Fruit fly (Drosophila melanogaster): ENCODE data around the gene bond.

The bond gene

dm6 chr3R:22536504-22537423 is 13.7 kb upstream of the bond start (continued):
- TF ChIP-seq sens-2 (GFP tag; IDR thresholded peaks at IDR 0.05) (0 out of 2 replicates have a peak, but pooled peaks have one; percentile 28), Max (GFP tag; optimal IDR thresholded peaks at IDR 0.05) (no peak), CG6791 (GFP tag; IDR thresholded peaks at IDR 0.05; ENCODE audit: partially characterized antibody) (no peak), MBD-R2 (GFP tag; IDR thresholded peaks at IDR 0.05) (no peak), inv (GFP tag; IDR thresholded peaks at IDR 0.05; ENCODE audit: partially characterized antibody) (no peak), Elba2 (GFP tag; optimal IDR thresholded peaks at IDR 0.05) (no peak), Six4 (GFP tag; optimal IDR thresholded peaks at IDR 0.05) (no peak), CG6689 (GFP tag; IDR thresholded peaks at IDR 0.05) (peak; percentile 67), cad (GFP tag; optimal IDR thresholded peaks at IDR 0.05) (no peak), fd102C (GFP tag; optimal IDR thresholded peaks at IDR 0.05) (no peak), CG4617 (GFP tag; optimal IDR thresholded peaks at IDR 0.05; ENCODE audit: borderline replicate concordance) (no peak), CG15073 (GFP tag; optimal IDR thresholded peaks at IDR 0.05) (no peak), wek (GFP tag; optimal IDR thresholded peaks at IDR 0.05) (no peak), Ets97D (GFP tag; optimal IDR thresholded peaks at IDR 0.05) (no peak), Hr3 (GFP tag; optimal IDR thresholded peaks at IDR 0.05) (no peak), CG16813 (GFP tag; IDR thresholded peaks at IDR 0.05; ENCODE audit: partially characterized antibody) (no peak), dan (GFP tag; IDR thresholded peaks at IDR 0.05) (no peak), sqz (GFP tag; optimal IDR thresholded peaks at IDR 0.05) (peak; percentile 10), CG30431 (GFP tag; optimal IDR thresholded peaks at IDR 0.05) (no peak), NK7.1 (GFP tag; optimal IDR thresholded peaks at IDR 0.05) (no peak), CG15269 (tag; optimal IDR thresholded peaks at IDR 0.05) (peak; percentile 79), gsb (GFP tag; IDR thresholded peaks at IDR 0.05) (no peak), CG17912 (GFP tag; optimal IDR thresholded peaks at IDR 0.05) (no peak), sd (tag; optimal IDR thresholded peaks at IDR 0.05) (peak; percentile 86), CG33213 (GFP tag; optimal IDR thresholded peaks at IDR 0.05) (no peak), ato (GFP tag; IDR thresholded peaks at IDR 0.05; ENCODE audit: partially characterized antibody) (no peak), CG14441 (GFP tag; IDR thresholded peaks at IDR 0.05) (0 out of 2 replicates have a peak, but pooled peaks have one; percentile 59), ttk (GFP tag; IDR thresholded peaks at IDR 0.05) (0 out of 2 replicates have a peak, but pooled peaks have one; percentile 26), CTCF (GFP tag; optimal IDR thresholded peaks at IDR 0.05) (no peak), CG7745 (tag; optimal IDR thresholded peaks at IDR 0.05) (no peak), gcm (GFP tag; optimal IDR thresholded peaks at IDR 0.05) (peak; percentile 22), CG13775 (GFP tag; optimal IDR thresholded peaks at IDR 0.05) (peak; percentile 40), Xbp1 (GFP tag; optimal IDR thresholded peaks at IDR 0.05) (peak; percentile 44), Kr (GFP tag; optimal IDR thresholded peaks at IDR 0.05) (no peak), ac (GFP tag; optimal IDR thresholded peaks at IDR 0.05) (no peak), CG18476 (GFP tag; optimal IDR thresholded peaks at IDR 0.05) (no peak), en (GFP tag; optimal IDR thresholded peaks at IDR 0.05) (no peak), CG1603 (tag; optimal IDR thresholded peaks at IDR 0.05) (peak; percentile 4), Dek (tag; optimal IDR thresholded peaks at IDR 0.05) (peak; percentile 9), CG13123 (GFP tag; optimal IDR thresholded peaks at IDR 0.05) (no peak), CG15514 (GFP tag; optimal IDR thresholded peaks at IDR 0.05) (no peak), sima (GFP tag; optimal IDR thresholded peaks at IDR 0.05) (no peak), ftz-f1 (GFP tag; optimal IDR thresholded peaks at IDR 0.05) (no peak), CG31365 (tag; optimal IDR thresholded peaks at IDR 0.05) (no peak), PHDP (tag; optimal IDR thresholded peaks at IDR 0.05) (peak; percentile 57), CG6272 (GFP tag; IDR thresholded peaks at IDR 0.05) (no peak), lab (GFP tag; optimal IDR thresholded peaks at IDR 0.05) (peak; percentile 37), CG10366 (GFP tag; IDR thresholded peaks at IDR 0.05) (peak; percentile 50), kay (GFP tag; optimal IDR thresholded peaks at IDR 0.05) (no peak)

All from whole organism, embryonic.